Fruit fly (Drosophila melanogaster) whole organism, pupa: ENCODE results near the gene CG9175.

Experiments
- CG12605 ChIP-seq: fragments of 200-800 bp; sonication (Bioruptor generic); IDR thresholded peaks from 2 replicates; pipeline ENCODE4 v1.3.6; 2022; ENCODE audit warnings: missing biosample characterization, missing genetic modification characterization
- CG13204 ChIP-seq: fragments of 200-800 bp; sonication (Bioruptor generic); optimal IDR thresholded peaks from 2 replicates; lab custom pipeline; 2018; ENCODE audit warnings: missing biosample characterization, mild to moderate bottlenecking, missing genetic modification characterization, moderate library complexity
- CG17806 ChIP-seq: fragments of 200-800 bp; sonication (Bioruptor generic); optimal IDR thresholded peaks from 2 replicates; lab custom pipeline; 2018; ENCODE audit warnings: missing biosample characterization, mild to moderate bottlenecking, missing genetic modification characterization, moderate library complexity
- CG4496 ChIP-seq: fragments of 200-800 bp; sonication (Bioruptor generic); IDR thresholded peaks from 3 replicates; pipeline ENCODE4 v1.3.6; 2022; ENCODE audit warnings: missing biosample characterization, missing genetic modification characterization
- CG8159 ChIP-seq: fragments of 200-800 bp; sonication (Bioruptor generic); optimal IDR thresholded peaks from 3 replicates; lab custom pipeline; 2018; ENCODE audit warnings: missing biosample characterization, mild to moderate bottlenecking, missing genetic modification characterization, moderate library complexity
- Snoo ChIP-seq: fragments of 200-800 bp; sonication (Bioruptor generic); optimal IDR thresholded peaks from 3 replicates; lab custom pipeline; 2017; ENCODE audit warnings: missing biosample characterization, mild to moderate bottlenecking, missing genetic modification characterization, inconsistent platforms
- rn ChIP-seq: fragments of 200-800 bp; sonication (Bioruptor generic); IDR thresholded peaks from 2 replicates; pipeline ENCODE4 v1.3.6; 2022; ENCODE audit warnings: missing biosample characterization, missing genetic modification characterization

DNA sequence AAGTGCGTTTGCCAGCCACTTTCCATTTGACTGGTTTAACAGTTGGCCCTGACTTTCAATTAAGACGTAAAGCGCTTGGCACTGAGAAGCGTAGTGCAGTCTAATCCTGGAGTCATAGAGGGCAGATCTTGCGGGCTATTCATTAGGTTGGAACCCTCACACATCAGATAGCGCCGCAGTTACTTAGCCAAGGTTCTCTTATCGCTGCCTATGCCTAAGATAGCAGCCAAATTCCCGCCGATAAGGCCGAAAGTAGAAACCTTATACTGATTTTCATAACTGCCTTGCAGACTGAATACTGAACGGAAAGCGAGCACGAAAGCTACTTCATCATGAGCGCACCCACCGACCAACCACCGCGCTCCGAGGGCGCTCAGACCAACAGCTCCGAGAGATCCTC lies 26.6 kb downstream of the CG9175 start:
- TF ChIP-seq rn (GFP tag; lab: Robert Waterston, UW) (no peak), Snoo (no peak), CG8159 (tag; lab: Kevin White, UChicago) (no peak), CG13204 (GFP tag; lab: Kevin White, UChicago) (no peak), CG17806 (tag; lab: Kevin White, UChicago) (no peak), CG12605 (GFP tag; lab: Robert Waterston, UW) (no peak), CG4496 (GFP tag; lab: Robert Waterston, UW) (no peak)
